Worm (Caenorhabditis elegans) whole organism, L4/young adult: Measurements from ENCODE around the gene F54F7.3.

Experiments used
- W03F9.2 ChIP-seq: fragments of 150-350 bp; optimal IDR thresholded peaks from 2 replicates; lab custom pipeline; 2014; ENCODE audit warnings: missing biosample characterization, missing genetic modification characterization
- dao-5 ChIP-seq: sonication (generic microtip); optimal IDR thresholded peaks from 2 replicates; lab custom pipeline; 2016; ENCODE audit warnings: missing genotype, missing genetic modification characterization, moderate library complexity, missing compliant biosample characterization
- him-1 ChIP-seq: sonication (generic microtip); optimal IDR thresholded peaks from 2 replicates; lab custom pipeline; 2016; ENCODE audit warnings: missing genotype, missing genetic modification reagents, missing genetic modification characterization, missing compliant biosample characterization

- TF ChIP-seq him-1 (tag; lab: Kevin White, UChicago) (no peak), dao-5 (tag; lab: Kevin White, UChicago) (no peak), W03F9.2 (tag; lab: Kevin White, UChicago) (no peak)
Measured at ce11 chrX:11854432-11854831, 4.5 kb upstream of the F54F7.3 start.
